Worm (Caenorhabditis elegans) whole organism, early embryonic: Measurements from ENCODE around the gene F10G7.12.

ENCODE experiments used
- B0310.2 ChIP-seq: sonication (generic microtip); optimal IDR thresholded peaks from 2 replicates; lab custom pipeline; 2016; ENCODE audit warnings: mild to moderate bottlenecking, missing genetic modification characterization, missing compliant biosample characterization
- ama-1 ChIP-seq: fragments of 150-350 bp; optimal IDR thresholded peaks from 2 replicates; lab custom pipeline; 2014
- ceh-13 ChIP-seq: fragments of 200-800 bp; sonication (Bioruptor generic); optimal IDR thresholded peaks from 2 replicates; lab custom pipeline; 2018; ENCODE audit warnings: mild to moderate bottlenecking, missing genetic modification characterization, missing compliant biosample characterization
- ceh-36 ChIP-seq: sonication (generic microtip); optimal IDR thresholded peaks from 2 replicates; lab custom pipeline; 2016; ENCODE audit warnings: missing genetic modification characterization, inconsistent platforms, missing compliant biosample characterization
- hnd-1 ChIP-seq: sonication (generic microtip); optimal IDR thresholded peaks from 2 replicates; lab custom pipeline; 2016; ENCODE audit warnings: missing genetic modification characterization, missing compliant biosample characterization

DNA sequence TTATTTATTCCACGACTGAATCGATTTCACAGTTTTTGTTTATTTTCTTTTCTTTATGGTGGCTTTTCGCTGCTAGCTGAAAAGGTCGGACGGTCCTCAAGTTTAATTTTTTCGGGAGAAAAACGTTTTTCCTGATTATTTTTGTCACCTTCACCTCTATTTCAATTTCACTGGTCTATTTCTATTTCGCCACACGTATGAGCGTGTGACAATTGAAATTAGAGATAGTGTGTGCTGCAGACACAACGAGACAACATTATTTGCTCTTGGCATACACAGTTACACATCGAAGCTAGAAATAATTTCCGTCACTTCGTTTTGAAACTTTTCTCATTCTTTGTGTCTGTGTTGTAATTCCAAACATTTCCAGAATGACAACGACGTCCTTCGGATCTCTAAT lies 26.1 kb downstream of the F10G7.12 start, which contains the start of gene F41C3.8:
- TF ChIP-seq hnd-1 (no peak), ama-1 (lab: Kevin White, UChicago) (no peak), ceh-13 (no peak), ceh-36 (no peak), B0310.2 (tag; lab: Kevin White, UChicago) (no peak)
